Worm (Caenorhabditis elegans) whole organism, L2 larva: ENCODE measurements around the gene dkc-1.

Source experiments
- ama-1 ChIP-seq: fragments of 150-350 bp; optimal IDR thresholded peaks from 2 replicates; lab custom pipeline; 2018; ENCODE audit warnings: inconsistent platforms
- blmp-1 ChIP-seq: sonication (generic microtip); optimal IDR thresholded peaks from 2 replicates; lab custom pipeline; 2017; ENCODE audit warnings: missing genetic modification characterization, mild to moderate bottlenecking, missing compliant biosample characterization, antibody characterized with exemption, moderate library complexity; ENCODE audit not compliant: insufficient read depth
- ceh-82 ChIP-seq: fragments of 150-350 bp; optimal IDR thresholded peaks from 2 replicates; lab custom pipeline; 2014; ENCODE audit warnings: missing biosample characterization, missing genetic modification characterization
- egl-27 ChIP-seq: sonication (generic microtip); optimal IDR thresholded peaks from 3 replicates; lab custom pipeline; 2017; ENCODE audit warnings: missing biosample characterization, missing genetic modification reagents, missing genetic modification characterization
- mbf-1 ChIP-seq: sonication (generic microtip); optimal IDR thresholded peaks from 2 replicates; lab custom pipeline; 2017; ENCODE audit warnings: missing biosample characterization, missing genetic modification characterization
- unc-62 ChIP-seq: fragments of 150-350 bp; optimal IDR thresholded peaks from 2 replicates; lab custom pipeline; 2014; ENCODE audit warnings: missing biosample characterization, missing genetic modification reagents, missing genetic modification characterization

ce11 chrIII:10783052-10783451 is 34.8 kb downstream of the dkc-1 start:
- no peak for TF ChIP-seq unc-62 (GFP tag; lab: Kevin White, UChicago)
- TF ChIP-seq ceh-82 (tag; lab: Kevin White, UChicago) = no peak
- no peak for TF ChIP-seq ama-1 (lab: Kevin White, UChicago)
- no peak for TF ChIP-seq mbf-1 (tag; lab: Kevin White, UChicago)
- TF ChIP-seq egl-27 (tag; lab: Kevin White, UChicago) = no peak
- no peak for TF ChIP-seq blmp-1 (tag; lab: Kevin White, UChicago)
